Fruit fly (Drosophila melanogaster): ENCODE data around the gene Cpr67B.

The Cpr67B gene

dm6 chr3L:9357830-9358712, 46.5 kb upstream of the Cpr67B start (continued):
- TF ChIP-seq dpn (GFP tag; optimal IDR thresholded peaks at IDR 0.05) (no peak), pho (GFP tag; optimal IDR thresholded peaks at IDR 0.05) (no peak), CG8290 (GFP tag; optimal IDR thresholded peaks at IDR 0.05) (no peak), CG8290 (tag; optimal IDR thresholded peaks at IDR 0.05) (no peak), tx (GFP tag; optimal IDR thresholded peaks at IDR 0.05) (no peak), toy (GFP tag; IDR thresholded peaks at IDR 0.05) (no peak), CG13775 (GFP tag; optimal IDR thresholded peaks at IDR 0.05) (no peak), dysf (GFP tag; IDR thresholded peaks at IDR 0.05) (no peak), wdn (GFP tag; IDR thresholded peaks at IDR 0.05) (no peak), CG14441 (GFP tag; IDR thresholded peaks at IDR 0.05) (no peak), p53 (GFP tag; optimal IDR thresholded peaks at IDR 0.05) (no peak), CG3847 (GFP tag; IDR thresholded peaks at IDR 0.05) (no peak), Sox100B (GFP tag; optimal IDR thresholded peaks at IDR 0.05) (no peak), Hr51 (GFP tag; optimal IDR thresholded peaks at IDR 0.05) (no peak), CG7963 (GFP tag; IDR thresholded peaks at IDR 0.05; ENCODE audit: partially characterized antibody) (no peak), gce (GFP tag; IDR thresholded peaks at IDR 0.05) (no peak), ato (GFP tag; IDR thresholded peaks at IDR 0.05; ENCODE audit: partially characterized antibody) (no peak), CG12942 (GFP tag; optimal IDR thresholded peaks at IDR 0.05) (no peak), chn (GFP tag; optimal IDR thresholded peaks at IDR 0.05) (no peak), Drgx (GFP tag; IDR thresholded peaks at IDR 0.05) (peak; percentile 44; the same call in 1 of the 2 replicates), caup (GFP tag; optimal IDR thresholded peaks at IDR 0.05; ENCODE audit: severe bottlenecking) (peak; percentile 15), YL-1 (GFP tag; optimal IDR thresholded peaks at IDR 0.05) (no peak), twi (tag; optimal IDR thresholded peaks at IDR 0.05) (peak; percentile 25), fd64A (GFP tag; optimal IDR thresholded peaks at IDR 0.05) (no peak), CkIIα-i1 (GFP tag; IDR thresholded peaks at IDR 0.05) (no peak), CG2116 (GFP tag; optimal IDR thresholded peaks at IDR 0.05) (no peak), Dfd (GFP tag; optimal IDR thresholded peaks at IDR 0.05) (no peak), CG10209 (GFP tag; optimal IDR thresholded peaks at IDR 0.05) (no peak), CG14014 (GFP tag; IDR thresholded peaks at IDR 0.05) (no peak), ttk (GFP tag; IDR thresholded peaks at IDR 0.05) (no peak), ems (GFP tag; optimal IDR thresholded peaks at IDR 0.05) (no peak), crc (GFP tag; optimal IDR thresholded peaks at IDR 0.05) (no peak), D19A (tag; optimal IDR thresholded peaks at IDR 0.05) (no peak), Sin3A (optimal IDR thresholded peaks at IDR 0.05) (no peak), CG7928 (GFP tag; optimal IDR thresholded peaks at IDR 0.05) (no peak), CG11398 (GFP tag; optimal IDR thresholded peaks at IDR 0.05) (no peak), al (GFP tag; IDR thresholded peaks at IDR 0.05) (no peak), psq (GFP tag; optimal IDR thresholded peaks at IDR 0.05) (peak; percentile 13), CG12104 (GFP tag; optimal IDR thresholded peaks at IDR 0.05) (no peak), HmgZ (tag; optimal IDR thresholded peaks at IDR 0.05) (peak; percentile 15), en (GFP tag; optimal IDR thresholded peaks at IDR 0.05) (no peak), CG13424 (tag; optimal IDR thresholded peaks at IDR 0.05) (no peak), Ets65A (GFP tag) (no peak), CG10543 (GFP tag; optimal IDR thresholded peaks at IDR 0.05) (peak; percentile 83), CG1647 (GFP tag; optimal IDR thresholded peaks at IDR 0.05) (no peak), sug (tag; optimal IDR thresholded peaks at IDR 0.05) (peak; percentile 52), CG17829 (tag; optimal IDR thresholded peaks at IDR 0.05) (no peak), CG4617 (GFP tag; optimal IDR thresholded peaks at IDR 0.05; ENCODE audit: borderline replicate concordance) (no peak), cg (GFP tag; optimal IDR thresholded peaks at IDR 0.05) (peak; percentile 82), CG13624 (GFP tag; optimal IDR thresholded peaks at IDR 0.05) (no peak), CG8281 (tag; optimal IDR thresholded peaks at IDR 0.05) (no peak)
